Worm (Caenorhabditis elegans): Measurements from ENCODE around the gene F22E5.7.
A peak's percentile ranks its signal among the peaks of the same experiment; 100 is the strongest.
"Not testable (repeated sequence)": the region's sequence is repeated elsewhere in the genome, so short reads cannot be mapped to it uniquely, and the experiment has no call there.

Gene F22E5.7

ce11 chrII:2610202-2610912 lies 31.5 kb upstream of the F22E5.7 start, which contains the start of gene sri-38:
Gene sri-38 (plus strand): TSS chrII:2610862.
- TF ChIP-seq nhr-232 (tag; optimal IDR thresholded peaks at IDR 0.05) (no peak), unc-42 (tag; optimal IDR thresholded peaks at IDR 0.05) (no peak), unc-55 (GFP tag; optimal IDR thresholded peaks at IDR 0.05) (no peak), T23F11.4 (GFP tag; optimal IDR thresholded peaks at IDR 0.05) (no peak), elt-2 (tag; optimal IDR thresholded peaks at IDR 0.05) (peak; percentile 86), ceh-24 (tag; optimal IDR thresholded peaks at IDR 0.05) (no peak)

DNA sequence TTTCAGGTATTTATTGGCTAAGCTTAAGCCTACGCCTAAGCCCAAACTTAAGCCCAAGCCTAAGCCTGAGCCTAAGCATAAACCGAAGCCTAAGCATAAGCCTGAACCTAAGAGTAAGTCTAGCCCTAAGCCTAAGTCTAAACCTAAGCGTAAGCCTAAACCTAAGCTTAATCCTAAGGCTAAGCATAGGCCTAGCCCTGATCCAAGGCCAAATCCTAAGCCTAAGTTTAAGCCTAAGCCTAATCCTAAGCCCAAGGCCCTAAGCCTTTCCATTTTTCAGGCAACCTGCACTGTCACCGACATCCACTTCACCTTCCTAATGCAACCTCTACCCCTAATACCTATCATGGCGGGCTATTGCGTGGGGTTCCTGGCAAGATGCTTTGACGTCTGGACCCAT lies 30.9 kb upstream of the F22E5.7 start:
- TF ChIP-seq madf-2 (tag; optimal IDR thresholded peaks at IDR 0.05) (no peak), pha-2 (tag; optimal IDR thresholded peaks at IDR 0.05) (no peak), dve-1 (tag; optimal IDR thresholded peaks at IDR 0.05) (peak; percentile 56), rnt-1 (tag; optimal IDR thresholded peaks at IDR 0.05) (no peak), K02D7.2 (tag; optimal IDR thresholded peaks at IDR 0.05) (no peak)

DNA sequence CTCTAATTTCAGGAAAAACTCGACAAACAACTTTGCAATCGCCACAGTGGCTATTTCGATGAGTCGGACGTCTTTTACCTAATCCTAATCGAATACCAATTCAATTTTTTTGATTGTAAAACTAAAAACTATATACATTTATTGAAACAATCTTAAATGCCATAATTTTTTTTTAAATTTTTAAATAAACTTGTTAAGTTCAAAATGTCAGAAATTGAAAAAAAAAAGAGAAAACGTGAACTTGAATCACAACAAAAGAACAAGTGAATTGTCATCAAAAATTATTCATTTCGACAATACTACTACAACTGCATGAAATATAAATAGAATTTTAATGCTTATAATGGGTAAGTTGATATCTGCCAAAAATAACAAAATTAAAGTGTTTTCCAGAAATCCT lies 29.6 kb upstream of the F22E5.7 start, which contains the start of gene D2062.13:
Gene D2062.13, plus strand, starts transcription at position 301 of the 400 bp plus-strand sequence.
- TF ChIP-seq K09A11.1 (tag; optimal IDR thresholded peaks at IDR 0.05; ENCODE audit: insufficient read depth); pat-9 (tag; optimal IDR thresholded peaks at IDR 0.05); nhr-11 (tag; optimal IDR thresholded peaks at IDR 0.05): not testable (repeated sequence)

ce11 chrII:2616634-2617033 lies 25.2 kb upstream of the F22E5.7 start, which contains the start of gene msrp-5:
Gene msrp-5 (plus strand): TSS chrII:2616934.
- TF ChIP-seq sox-2 (GFP tag; IDR thresholded peaks at IDR 0.05); ceh-22 (tag; optimal IDR thresholded peaks at IDR 0.05); hlh-15 (tag; optimal IDR thresholded peaks at IDR 0.05): not testable (repeated sequence)

- not testable (repeated sequence) for TF ChIP-seq ahr-1, nhr-232, ceh-30 (tag; optimal IDR thresholded peaks at IDR 0.05)
Observed at ce11 chrII:2619148-2619547, 22.7 kb upstream of the F22E5.7 start, which contains the start of gene msrp-6. Gene msrp-6 (plus strand): TSS chrII:2619448.

DNA sequence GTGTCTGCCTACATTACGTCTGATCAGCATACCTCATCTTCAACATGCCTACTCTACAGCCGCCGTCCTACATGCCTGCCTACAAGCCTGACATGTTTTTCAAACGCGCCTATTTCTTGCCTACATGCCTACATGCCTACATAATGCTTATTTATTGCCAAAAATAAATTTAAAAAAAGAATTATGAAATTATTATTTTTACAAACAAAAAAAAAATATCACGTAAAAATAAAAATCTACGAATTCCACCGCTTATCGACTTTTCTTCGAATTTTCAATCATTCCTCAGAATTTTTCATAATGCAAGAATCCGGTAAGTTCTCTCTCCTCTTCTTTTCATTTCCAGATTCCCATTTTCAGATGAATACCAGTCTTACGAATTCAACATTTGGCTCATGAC lies 19.4 kb upstream of the F22E5.7 start, which contains the start of gene D2062.5:
Gene D2062.5, plus strand, starts transcription at position 301 of the 400 bp plus-strand sequence.
- TF ChIP-seq ttx-3 (tag; optimal IDR thresholded peaks at IDR 0.05) (no peak), pag-3 (tag; optimal IDR thresholded peaks at IDR 0.05; ENCODE audit: borderline replicate concordance) (no peak), madf-2 (tag; optimal IDR thresholded peaks at IDR 0.05) (no peak), ceh-24 (tag; optimal IDR thresholded peaks at IDR 0.05) (no peak), ceh-18 (tag; optimal IDR thresholded peaks at IDR 0.05) (no peak), ceh-31 (tag; optimal IDR thresholded peaks at IDR 0.05) (no peak), dve-1 (tag; optimal IDR thresholded peaks at IDR 0.05) (no peak), fkh-10 (GFP tag; optimal IDR thresholded peaks at IDR 0.05) (no peak), ceh-2 (tag; optimal IDR thresholded peaks at IDR 0.05) (no peak), fkh-6 (tag; optimal IDR thresholded peaks at IDR 0.05) (no peak), elt-4 (tag; optimal IDR thresholded peaks at IDR 0.05) (no peak), hlh-15 (tag; optimal IDR thresholded peaks at IDR 0.05) (no peak)

- TF ChIP-seq unc-42, tbx-7, hlh-15 (tag; optimal IDR thresholded peaks at IDR 0.05): not testable (repeated sequence)
Observed at ce11 chrII:2622936-2623452, 18.9 kb upstream of the F22E5.7 start, which contains the start of gene D2062.4. Gene D2062.4 (plus strand): TSS chrII:2623402.
